Fruit fly (Drosophila melanogaster): ENCODE data around the gene CG43448.

Gene CG43448

DNA sequence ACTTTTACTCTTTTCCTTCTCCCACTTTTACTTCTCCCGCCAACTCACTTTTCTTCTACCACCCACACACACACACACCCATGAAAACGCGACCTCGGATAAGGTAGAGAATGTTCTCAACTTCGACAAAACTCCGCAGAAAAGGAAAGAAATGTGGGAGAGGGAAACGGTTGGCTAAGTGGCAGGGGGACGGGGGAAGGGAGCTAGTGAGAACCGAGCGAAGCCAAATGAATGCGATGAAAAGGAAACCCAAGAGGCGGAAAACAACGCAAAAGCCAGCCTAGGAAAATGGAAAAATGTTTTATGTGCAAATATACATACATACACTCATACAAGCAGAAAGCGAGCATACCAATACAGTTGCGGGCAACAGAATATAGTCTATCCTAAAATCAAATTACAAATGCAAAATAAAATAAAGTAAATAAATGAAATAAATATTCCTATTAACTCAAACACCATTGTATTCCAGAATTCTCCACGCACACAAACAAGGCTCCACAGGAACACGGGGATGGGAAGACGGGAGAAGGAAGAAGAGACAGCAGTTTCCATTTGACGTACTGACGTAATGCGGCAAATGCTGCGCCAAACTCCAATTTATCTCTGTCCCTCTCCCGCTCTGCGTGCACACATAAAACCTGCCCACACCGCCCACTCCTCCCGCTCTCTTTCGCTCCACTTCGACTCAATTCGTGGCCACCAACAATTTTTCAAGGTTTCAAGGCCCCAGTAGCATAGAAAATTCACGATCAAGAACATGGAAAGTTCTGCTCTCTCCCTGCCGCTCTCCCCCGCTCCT lies 33.0 kb upstream of the CG43448 start (continued):
- TF ChIP-seq Sox14 (GFP tag; optimal IDR thresholded peaks at IDR 0.05) (peak; percentile 34), CG10669 (GFP tag; optimal IDR thresholded peaks at IDR 0.05) (peak; percentile 52), CG8119 (GFP tag; IDR thresholded peaks at IDR 0.05) (peak; percentile 67; the same call in 2 of the 3 replicates), eg (GFP tag; IDR thresholded peaks at IDR 0.05) (no peak), CG6276 (GFP tag; optimal IDR thresholded peaks at IDR 0.05) (peak; percentile 52), CG3919 (GFP tag; optimal IDR thresholded peaks at IDR 0.05) (peak; percentile 56), CG3032 (tag; optimal IDR thresholded peaks at IDR 0.05) (peak; percentile 65), CG6808 (GFP tag; optimal IDR thresholded peaks at IDR 0.05) (peak; percentile 67), OdsH (GFP tag; optimal IDR thresholded peaks at IDR 0.05) (peak; percentile 49), fkh (GFP tag; optimal IDR thresholded peaks at IDR 0.05) (no peak), CG15336 (GFP tag; IDR thresholded peaks at IDR 0.05) (peak; percentile 67), CG6163 (GFP tag; IDR thresholded peaks at IDR 0.05) (peak; percentile 62), Lpt (GFP tag; optimal IDR thresholded peaks at IDR 0.05) (peak; percentile 55), topi (GFP tag; optimal IDR thresholded peaks at IDR 0.05) (peak; percentile 32), CG8319 (GFP tag; optimal IDR thresholded peaks at IDR 0.05) (peak; percentile 14), achi (GFP tag; optimal IDR thresholded peaks at IDR 0.05) (peak; percentile 59), esn (GFP tag; optimal IDR thresholded peaks at IDR 0.05) (peak; percentile 48), Hr39 (GFP tag; optimal IDR thresholded peaks at IDR 0.05) (no peak), dsx (GFP tag; optimal IDR thresholded peaks at IDR 0.05; ENCODE audit: poor library complexity, severe bottlenecking) (peak; percentile 27), CG34406 (GFP tag; optimal IDR thresholded peaks at IDR 0.05) (peak; percentile 2), acj6 (GFP tag; optimal IDR thresholded peaks at IDR 0.05) (peak; percentile 41), Gug (GFP tag; IDR thresholded peaks at IDR 0.05) (peak; percentile 12; the same call in 1 of the 2 replicates), CG6792 (GFP tag; optimal IDR thresholded peaks at IDR 0.05) (peak; percentile 3), CG11902 (GFP tag; optimal IDR thresholded peaks at IDR 0.05) (no peak), CG9139 (GFP tag; optimal IDR thresholded peaks at IDR 0.05) (peak; percentile 59), vri (GFP tag; optimal IDR thresholded peaks at IDR 0.05) (peak; percentile 90), CG4318 (GFP tag; optimal IDR thresholded peaks at IDR 0.05) (peak; percentile 62), pdm3 (GFP tag; optimal IDR thresholded peaks at IDR 0.05) (peak; percentile 42), Smox (GFP tag; optimal IDR thresholded peaks at IDR 0.05) (no peak)

DNA sequence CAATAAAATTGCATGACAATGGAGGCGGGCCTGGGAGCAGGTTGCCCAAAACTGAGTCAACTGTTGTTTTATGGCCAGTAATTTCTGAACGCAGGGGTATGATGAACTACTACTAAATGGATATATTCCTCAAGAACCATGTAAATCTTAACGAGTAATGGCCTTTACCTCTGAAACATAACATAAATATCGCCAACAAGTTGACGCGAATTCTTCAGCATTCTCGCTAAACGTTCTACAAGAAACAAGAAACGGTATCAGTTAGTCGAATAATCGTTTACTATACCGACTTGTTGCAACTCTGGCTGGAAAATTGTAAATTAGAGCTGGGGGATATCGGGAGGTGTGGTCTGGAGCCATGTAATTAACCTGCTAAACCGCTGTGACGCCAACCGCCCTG lies 31.2 kb upstream of the CG43448 start:
- TF ChIP-seq Ets96B (tag; optimal IDR thresholded peaks at IDR 0.05) (peak; percentile 9), vri (GFP tag; optimal IDR thresholded peaks at IDR 0.05) (no peak), CG1621 (tag; optimal IDR thresholded peaks at IDR 0.05) (no peak), CG6808 (GFP tag; optimal IDR thresholded peaks at IDR 0.05) (no peak), CG4318 (GFP tag; optimal IDR thresholded peaks at IDR 0.05) (no peak), CG8119 (GFP tag; IDR thresholded peaks at IDR 0.05) (no peak), CG3919 (GFP tag; optimal IDR thresholded peaks at IDR 0.05) (peak; percentile 40), net (GFP tag; optimal IDR thresholded peaks at IDR 0.05) (peak; percentile 16), svp (GFP tag) (peak; percentile 64), Sox102F (GFP tag; optimal IDR thresholded peaks at IDR 0.05) (peak; percentile 13), CG16779 (tag; optimal IDR thresholded peaks at IDR 0.05) (no peak), CG6276 (GFP tag; optimal IDR thresholded peaks at IDR 0.05) (no peak), achi (GFP tag; optimal IDR thresholded peaks at IDR 0.05) (peak; percentile 12), Eip78C (GFP tag) (peak; percentile 78), fkh (GFP tag; optimal IDR thresholded peaks at IDR 0.05) (no peak), Hr4 (GFP tag; optimal IDR thresholded peaks at IDR 0.05) (peak; percentile 13), CG10631 (GFP tag; optimal IDR thresholded peaks at IDR 0.05) (peak; percentile 39), Eip93F (GFP tag; optimal IDR thresholded peaks at IDR 0.05) (no peak), Hr39 (GFP tag; optimal IDR thresholded peaks at IDR 0.05) (peak; percentile 18), CG32006 (GFP tag; optimal IDR thresholded peaks at IDR 0.05) (peak; percentile 38), topi (GFP tag; optimal IDR thresholded peaks at IDR 0.05) (peak; percentile 49), dsx (GFP tag; optimal IDR thresholded peaks at IDR 0.05; ENCODE audit: poor library complexity, severe bottlenecking) (peak; percentile 4), Ets21C (GFP tag; optimal IDR thresholded peaks at IDR 0.05) (no peak), fd85E (GFP tag; optimal IDR thresholded peaks at IDR 0.05) (no peak), Blimp-1 (GFP tag; optimal IDR thresholded peaks at IDR 0.05) (no peak), CG7368 (GFP tag; optimal IDR thresholded peaks at IDR 0.05) (peak; percentile 50), Sox15 (GFP tag; optimal IDR thresholded peaks at IDR 0.05) (peak; percentile 9), Lpt (GFP tag; optimal IDR thresholded peaks at IDR 0.05) (no peak), CG15336 (GFP tag; IDR thresholded peaks at IDR 0.05) (peak; percentile 44), CG10669 (GFP tag; optimal IDR thresholded peaks at IDR 0.05) (peak; percentile 0), Gug (GFP tag; IDR thresholded peaks at IDR 0.05) (no peak), lz (GFP tag; optimal IDR thresholded peaks at IDR 0.05) (peak; percentile 8), CG31627 (GFP tag; optimal IDR thresholded peaks at IDR 0.05) (peak; percentile 40), CG8319 (GFP tag; optimal IDR thresholded peaks at IDR 0.05) (peak; percentile 31), eg (GFP tag; IDR thresholded peaks at IDR 0.05) (no peak)
